Worm (Caenorhabditis elegans) whole organism, L2 larva: Measurements from ENCODE around the gene K04C1.3.

ENCODE experiments used
- ama-1 ChIP-seq: fragments of 150-350 bp; optimal IDR thresholded peaks from 2 replicates; lab custom pipeline; 2018; ENCODE audit warnings: inconsistent platforms
- egl-27 ChIP-seq: sonication (generic microtip); optimal IDR thresholded peaks from 3 replicates; lab custom pipeline; 2017; ENCODE audit warnings: missing biosample characterization, missing genetic modification reagents, missing genetic modification characterization
- lin-11 ChIP-seq: fragments of 150-350 bp; sonication (generic microtip); optimal IDR thresholded peaks from 2 replicates; lab custom pipeline; 2014; ENCODE audit warnings: missing biosample characterization, missing genetic modification characterization, inconsistent platforms, mixed read lengths
- lin-39 ChIP-seq: fragments of 150-350 bp; optimal IDR thresholded peaks from 2 replicates; lab custom pipeline; 2014; ENCODE audit warnings: missing biosample characterization, missing genetic modification reagents, missing genetic modification characterization
- nhr-11 ChIP-seq: fragments of 150-350 bp; optimal IDR thresholded peaks from 2 replicates; lab custom pipeline; 2014; ENCODE audit warnings: missing biosample characterization, missing genetic modification characterization
- nhr-237 ChIP-seq: fragments of 150-350 bp; optimal IDR thresholded peaks from 2 replicates; lab custom pipeline; 2014; ENCODE audit warnings: missing biosample characterization, missing genetic modification characterization
- sma-3 ChIP-seq: sonication (generic microtip); optimal IDR thresholded peaks from 2 replicates; lab custom pipeline; 2016; ENCODE audit warnings: missing genetic modification reagents, missing genetic modification characterization, missing compliant biosample characterization
- snpc-4 ChIP-seq: fragments of 150-350 bp; optimal IDR thresholded peaks from 2 replicates; lab custom pipeline; 2014; ENCODE audit warnings: missing biosample characterization, missing genetic modification characterization
- unc-55 ChIP-seq: fragments of 150-350 bp; sonication (generic microtip); optimal IDR thresholded peaks from 3 replicates; lab custom pipeline; 2014; ENCODE audit warnings: missing biosample characterization, missing genetic modification reagents, missing genetic modification characterization
- unc-62 ChIP-seq: fragments of 150-350 bp; optimal IDR thresholded peaks from 2 replicates; lab custom pipeline; 2014; ENCODE audit warnings: missing biosample characterization, missing genetic modification reagents, missing genetic modification characterization
- zag-1 ChIP-seq: fragments of 150-350 bp; optimal IDR thresholded peaks from 2 replicates; lab custom pipeline; 2014; ENCODE audit warnings: missing biosample characterization, missing genetic modification characterization

DNA sequence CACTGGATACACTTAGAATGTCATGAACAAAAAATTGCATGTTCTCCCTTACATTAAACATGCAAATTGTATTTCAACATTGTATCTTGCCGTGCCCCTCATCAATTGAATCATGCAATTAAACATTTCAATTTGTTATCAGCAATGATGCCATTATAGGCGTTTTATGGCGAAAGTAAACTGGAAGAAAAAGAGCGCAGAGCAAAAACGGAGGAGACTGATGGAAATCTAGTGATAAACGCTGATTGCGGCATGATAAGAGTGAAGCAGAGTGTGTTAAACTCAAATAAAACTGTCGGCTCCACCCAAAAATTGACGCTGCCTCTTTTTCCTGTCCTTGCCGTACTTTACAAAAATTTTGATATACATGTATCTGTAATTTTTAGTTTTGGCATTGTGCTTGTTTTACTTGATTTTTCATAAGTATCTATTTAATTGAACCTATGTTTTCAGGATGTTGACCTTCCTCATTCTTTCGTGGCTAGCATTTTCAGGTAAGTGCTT, 28.6 kb downstream of the K04C1.3 start, which contains the start of gene K06G5.1:
- no peak for TF ChIP-seq nhr-11 (tag; lab: Kevin White, UChicago)
- TF ChIP-seq unc-62 (GFP tag; lab: Kevin White, UChicago) = no peak
- TF ChIP-seq nhr-237 = no peak
- no peak for TF ChIP-seq zag-1 (tag; lab: Kevin White, UChicago)
- no peak for TF ChIP-seq egl-27 (tag; lab: Kevin White, UChicago)
- no peak for TF ChIP-seq lin-39 (tag; lab: Kevin White, UChicago)
- no peak for TF ChIP-seq snpc-4
- TF ChIP-seq unc-55 (GFP tag; lab: Kevin White, UChicago) = no peak
- TF ChIP-seq ama-1 = no peak
- TF ChIP-seq lin-11 (tag; lab: Kevin White, UChicago) = no peak
- TF ChIP-seq sma-3 (GFP tag; lab: Kevin White, UChicago) = no peak
